Fruit fly (Drosophila melanogaster) whole organism, embryonic: ENCODE data around the gene Cht2.

Source experiments
- BEAF-32 ChIP-seq: fragments of 200-800 bp; sonication (Bioruptor generic); optimal IDR thresholded peaks from 3 replicates; lab custom pipeline; 2017; ENCODE audit warnings: missing biosample characterization, missing genetic modification characterization, mild to moderate bottlenecking, moderate library complexity, missing genetic modification reagents
- CG10462 ChIP-seq: fragments of 200-800 bp; sonication (Bioruptor generic); optimal IDR thresholded peaks from 2 replicates; lab custom pipeline; 2016; ENCODE audit warnings: missing biosample characterization, missing genetic modification characterization
- CG12219 ChIP-seq: fragments of 200-800 bp; sonication (Bioruptor generic); optimal IDR thresholded peaks from 3 replicates; lab custom pipeline; 2018; ENCODE audit warnings: missing biosample characterization, mild to moderate bottlenecking, missing genetic modification characterization
- CG12236 ChIP-seq: fragments of 200-800 bp; sonication (Bioruptor generic); optimal IDR thresholded peaks from 2 replicates; lab custom pipeline; 2016; ENCODE audit warnings: missing biosample characterization, missing genetic modification characterization
- CG15479 ChIP-seq: fragments of 200-800 bp; sonication (Bioruptor generic); optimal IDR thresholded peaks from 3 replicates; lab custom pipeline; 2019; ENCODE audit warnings: missing biosample characterization, mild to moderate bottlenecking, missing genetic modification characterization, moderate library complexity
- CG15601 ChIP-seq: fragments of 200-800 bp; sonication (Bioruptor generic); optimal IDR thresholded peaks from 3 replicates; lab custom pipeline; 2019; ENCODE audit warnings: missing biosample characterization, mild to moderate bottlenecking, missing genetic modification characterization, moderate library complexity
- CG16863 ChIP-seq: fragments of 200-800 bp; sonication (Bioruptor generic); optimal IDR thresholded peaks from 3 replicates; lab custom pipeline; 2016; ENCODE audit warnings: missing biosample characterization, missing genetic modification characterization
- CG17328 ChIP-seq: fragments of 200-800 bp; sonication (Bioruptor generic); IDR thresholded peaks from 2 replicates; pipeline ENCODE4 v1.3.6; 2022; ENCODE audit warnings: missing biosample characterization, missing genetic modification characterization
- CG18011 ChIP-seq: fragments of 200-800 bp; sonication (Bioruptor generic); optimal IDR thresholded peaks from 2 replicates; lab custom pipeline; 2017; ENCODE audit warnings: missing biosample characterization, missing genetic modification characterization, mild to moderate bottlenecking, moderate library complexity, missing genotype
- CG2120 ChIP-seq: fragments of 200-800 bp; sonication (Bioruptor generic); optimal IDR thresholded peaks from 3 replicates; lab custom pipeline; 2016; ENCODE audit warnings: missing biosample characterization, missing genetic modification characterization
- CG2712 ChIP-seq: fragments of 200-800 bp; optimal IDR thresholded peaks from 3 replicates; lab custom pipeline; 2019; ENCODE audit warnings: missing biosample characterization, mild to moderate bottlenecking, missing genetic modification characterization, moderate library complexity
- CG3726 ChIP-seq: fragments of 200-800 bp; sonication (Bioruptor generic); IDR thresholded peaks from 3 replicates; pipeline ENCODE4, ENCODE4 v1.3.6; 2022; ENCODE audit warnings: missing biosample characterization, missing genetic modification characterization
- CG3995 ChIP-seq: fragments of 200-800 bp; sonication (Bioruptor generic); optimal IDR thresholded peaks from 3 replicates; lab custom pipeline; 2016; ENCODE audit warnings: missing biosample characterization, missing genetic modification characterization
- CG42726 ChIP-seq: fragments of 200-800 bp; sonication (Bioruptor generic); IDR thresholded peaks from 2 replicates; pipeline ENCODE4 v1.3.6; 2022; ENCODE audit warnings: missing biosample characterization, missing genetic modification characterization; ENCODE audit not compliant: partially characterized antibody
- CG43689 ChIP-seq: fragments of 200-800 bp; sonication (Bioruptor generic); IDR thresholded peaks from 2 replicates; pipeline ENCODE4 v1.3.6; 2022; ENCODE audit warnings: missing biosample characterization, missing genetic modification characterization
- CG5245 ChIP-seq: fragments of 200-800 bp; sonication (Bioruptor generic); optimal IDR thresholded peaks from 3 replicates; lab custom pipeline; 2016; ENCODE audit warnings: missing biosample characterization, missing genetic modification characterization
- CG6272 ChIP-seq: fragments of 200-800 bp; sonication (Bioruptor generic); IDR thresholded peaks from 2 replicates; pipeline ENCODE4 v1.3.6; 2022; ENCODE audit warnings: missing biosample characterization, missing genetic modification characterization
- CG7928 ChIP-seq: fragments of 200-800 bp; sonication (Bioruptor generic); optimal IDR thresholded peaks from 2 replicates; lab custom pipeline; 2017; ENCODE audit warnings: missing biosample characterization, mild to moderate bottlenecking, missing genetic modification characterization
- D19A ChIP-seq: fragments of 200-800 bp; optimal IDR thresholded peaks from 3 replicates; lab custom pipeline; 2019; ENCODE audit warnings: missing biosample characterization, mild to moderate bottlenecking, missing genetic modification characterization, moderate library complexity
- Dad ChIP-seq: fragments of 200-800 bp; sonication (Bioruptor generic); optimal IDR thresholded peaks from 3 replicates; lab custom pipeline; 2016; ENCODE audit warnings: missing biosample characterization, missing genetic modification characterization
- Deaf1 ChIP-seq: fragments of 200-800 bp; optimal IDR thresholded peaks from 3 replicates; lab custom pipeline; 2019; ENCODE audit warnings: missing biosample characterization, mild to moderate bottlenecking, missing genetic modification characterization, moderate library complexity
- Ets97D ChIP-seq: fragments of 200-800 bp; sonication (Bioruptor generic); optimal IDR thresholded peaks from 3 replicates; lab custom pipeline; 2016; ENCODE audit warnings: missing biosample characterization, missing genetic modification characterization
- Gsc ChIP-seq: fragments of 200-800 bp; sonication (Bioruptor generic); IDR thresholded peaks from 2 replicates; pipeline ENCODE4 v1.3.6; 2022; ENCODE audit warnings: missing biosample characterization, missing genetic modification characterization
- Gug ChIP-seq: fragments of 200-800 bp; sonication (Bioruptor generic); IDR thresholded peaks from 4 replicates; pipeline ENCODE4 v1.3.6; 2022; ENCODE audit warnings: missing biosample characterization, missing genetic modification characterization
- HLH3B ChIP-seq: fragments of 200-800 bp; sonication (Bioruptor generic); IDR thresholded peaks from 2 replicates; pipeline ENCODE4 v1.3.6; 2022; ENCODE audit warnings: missing biosample characterization, missing genetic modification characterization
- HLHmδ ChIP-seq: fragments of 200-800 bp; sonication (Bioruptor generic); optimal IDR thresholded peaks from 2 replicates; lab custom pipeline; 2018; ENCODE audit warnings: missing biosample characterization, mild to moderate bottlenecking, missing genetic modification characterization, moderate library complexity
- HmgD ChIP-seq: fragments of 200-800 bp; sonication (Bioruptor generic); optimal IDR thresholded peaks from 3 replicates; lab custom pipeline; 2016; ENCODE audit warnings: missing biosample characterization, missing genetic modification characterization
- NK7.1 ChIP-seq: fragments of 200-800 bp; sonication (Bioruptor generic); optimal IDR thresholded peaks from 3 replicates; lab custom pipeline; 2016; ENCODE audit warnings: missing biosample characterization, missing genetic modification characterization
- Opbp ChIP-seq: fragments of 200-800 bp; sonication (Bioruptor generic); IDR thresholded peaks from 3 replicates; pipeline ENCODE4 v1.3.6; 2022; ENCODE audit warnings: missing biosample characterization, missing genetic modification characterization; ENCODE audit not compliant: partially characterized antibody
- Rx ChIP-seq: fragments of 200-800 bp; sonication (Bioruptor generic); IDR thresholded peaks from 2 replicates; pipeline ENCODE4 v1.3.6; 2022; ENCODE audit warnings: missing biosample characterization, missing genetic modification characterization
- Sry-β ChIP-seq: fragments of 200-800 bp; sonication (Bioruptor generic); optimal IDR thresholded peaks from 2 replicates; lab custom pipeline; 2018; ENCODE audit warnings: missing biosample characterization, mild to moderate bottlenecking, missing genetic modification characterization, moderate library complexity
- ara ChIP-seq: fragments of 200-800 bp; sonication (Bioruptor generic); IDR thresholded peaks from 2 replicates; pipeline ENCODE4 v1.3.6; 2022; ENCODE audit warnings: missing biosample characterization, missing genetic modification characterization
- bbx ChIP-seq: fragments of 200-800 bp; sonication (Bioruptor generic); IDR thresholded peaks from 2 replicates; pipeline ENCODE4 v1.3.6; 2022; ENCODE audit warnings: missing biosample characterization, missing genetic modification characterization; ENCODE audit not compliant: partially characterized antibody
- bowl ChIP-seq: fragments of 200-800 bp; sonication (Bioruptor generic); IDR thresholded peaks from 2 replicates; pipeline ENCODE4 v1.3.6; 2022; ENCODE audit warnings: missing biosample characterization, missing genetic modification characterization
- da ChIP-seq: fragments of 200-800 bp; sonication (Bioruptor generic); optimal IDR thresholded peaks from 2 replicates; lab custom pipeline; 2016; ENCODE audit warnings: missing biosample characterization, missing genetic modification characterization
- dm ChIP-seq: fragments of 200-800 bp; sonication (Bioruptor generic); optimal IDR thresholded peaks from 3 replicates; lab custom pipeline; 2016; ENCODE audit warnings: missing biosample characterization, missing genetic modification characterization
- gcm2 ChIP-seq: fragments of 200-800 bp; sonication (Bioruptor generic); optimal IDR thresholded peaks from 2 replicates; lab custom pipeline; 2016; ENCODE audit warnings: missing biosample characterization, missing genetic modification characterization
- her ChIP-seq: fragments of 200-800 bp; sonication (Bioruptor generic); optimal IDR thresholded peaks from 2 replicates; lab custom pipeline; 2016; ENCODE audit warnings: missing biosample characterization, missing genetic modification characterization
- jumu ChIP-seq: fragments of 200-800 bp; sonication (Bioruptor generic); optimal IDR thresholded peaks from 3 replicates; lab custom pipeline; 2016; ENCODE audit warnings: missing biosample characterization, missing genetic modification characterization
- mirr ChIP-seq: fragments of 200-800 bp; sonication (Bioruptor generic); optimal IDR thresholded peaks from 3 replicates; lab custom pipeline; 2018; ENCODE audit warnings: missing biosample characterization, mild to moderate bottlenecking, missing genetic modification characterization
- mld ChIP-seq: fragments of 200-800 bp; sonication (Bioruptor generic); IDR thresholded peaks from 3 replicates; pipeline ENCODE4 v1.3.6; 2022; ENCODE audit warnings: missing biosample characterization, missing genetic modification characterization; ENCODE audit not compliant: partially characterized antibody
- nerfin-2 ChIP-seq: fragments of 200-800 bp; sonication (Bioruptor generic); IDR thresholded peaks from 2 replicates; pipeline ENCODE4 v1.3.6; 2022; ENCODE audit warnings: missing biosample characterization, missing genetic modification characterization; ENCODE audit not compliant: partially characterized antibody
- odd ChIP-seq: fragments of 200-800 bp; sonication (Bioruptor generic); optimal IDR thresholded peaks from 2 replicates; lab custom pipeline; 2017; ENCODE audit warnings: missing biosample characterization, mild to moderate bottlenecking, missing genetic modification characterization
- pb ChIP-seq: fragments of 200-800 bp; sonication (Bioruptor generic); optimal IDR thresholded peaks from 3 replicates; lab custom pipeline; 2016; ENCODE audit warnings: missing biosample characterization, missing genetic modification characterization
- ro ChIP-seq: fragments of 200-800 bp; sonication (Bioruptor generic); IDR thresholded peaks from 2 replicates; pipeline ENCODE4 v1.3.6; 2022; ENCODE audit warnings: missing biosample characterization, missing genetic modification characterization
- sens-2 ChIP-seq: fragments of 200-800 bp; sonication (Bioruptor generic); IDR thresholded peaks from 2 replicates; pipeline ENCODE4 v1.3.6; 2022; ENCODE audit warnings: missing biosample characterization, missing genetic modification characterization
- stc ChIP-seq: fragments of 200-800 bp; sonication (Bioruptor generic); IDR thresholded peaks from 2 replicates; pipeline ENCODE4 v1.3.6; 2022; ENCODE audit warnings: missing biosample characterization, missing genetic modification characterization
- sug ChIP-seq: fragments of 200-800 bp; optimal IDR thresholded peaks from 2 replicates; lab custom pipeline; 2019; ENCODE audit warnings: missing biosample characterization, mild to moderate bottlenecking, missing genetic modification characterization, moderate library complexity
- trem ChIP-seq: fragments of 200-800 bp; optimal IDR thresholded peaks from 3 replicates; lab custom pipeline; 2019; ENCODE audit warnings: missing biosample characterization, mild to moderate bottlenecking, missing genetic modification characterization, moderate library complexity
- wor ChIP-seq: fragments of 200-800 bp; sonication (Bioruptor generic); IDR thresholded peaks from 2 replicates; pipeline ENCODE4 v1.3.6; 2022; ENCODE audit warnings: missing biosample characterization, missing genetic modification characterization
- z ChIP-seq: fragments of 200-800 bp; sonication (Bioruptor generic); IDR thresholded peaks from 3 replicates; pipeline ENCODE4 v1.3.6; 2022; ENCODE audit warnings: missing biosample characterization, missing genetic modification characterization

Cht2 gene

dm6 chr3L:1746338-1747199, 9.2 kb downstream of the Cht2 start, which contains the start of gene CG13921 (continued):
- TF ChIP-seq Opbp (GFP tag; lab: Robert Waterston, UW) (peak; percentile 62; the same call in 1 of the 3 replicates), her (GFP tag; lab: Kevin White, UChicago) (peak; percentile 97), CG2712 (tag; lab: Kevin White, UChicago) (peak; percentile 100), bbx (no peak), odd (GFP tag; lab: Kevin White, UChicago) (peak; percentile 97), HmgD (GFP tag; lab: Kevin White, UChicago) (peak; percentile 96), CG5245 (GFP tag; lab: Kevin White, UChicago) (peak; percentile 100), CG3995 (GFP tag; lab: Kevin White, UChicago) (peak; percentile 86), jumu (GFP tag; lab: Kevin White, UChicago) (peak; percentile 99), z (GFP tag; lab: Robert Waterston, UW) (peak; percentile 87), Ets97D (peak; percentile 95), Dad (GFP tag; lab: Kevin White, UChicago) (peak; percentile 99), CG42726 (GFP tag; lab: Robert Waterston, UW) (no peak), Deaf1 (tag; lab: Kevin White, UChicago) (peak; percentile 86), CG18011 (GFP tag; lab: Kevin White, UChicago) (peak; percentile 88), CG12219 (GFP tag; lab: Kevin White, UChicago) (peak; percentile 98), CG2120 (GFP tag; lab: Kevin White, UChicago) (peak; percentile 98), CG3726 (GFP tag; lab: Robert Waterston, UW) (peak; percentile 99), Gsc (peak; percentile 89), BEAF-32 (peak; percentile 28), pb (peak; percentile 99), mirr (peak; percentile 89), trem (tag; lab: Kevin White, UChicago) (peak; percentile 97), da (peak; percentile 97), sens-2 (GFP tag; lab: Robert Waterston, UW) (peak; percentile 99), HLHmδ (no peak), mld (GFP tag; lab: Robert Waterston, UW) (no peak), CG17328 (GFP tag; lab: Robert Waterston, UW) (peak; percentile 99), CG15601 (tag; lab: Kevin White, UChicago) (peak; percentile 97), ro (GFP tag; lab: Robert Waterston, UW) (peak; percentile 91), ara (GFP tag; lab: Robert Waterston, UW) (peak; percentile 100), CG43689 (GFP tag; lab: Robert Waterston, UW) (peak; percentile 96), dm (GFP tag; lab: Kevin White, UChicago) (peak; percentile 97)

- TF ChIP-seq bowl (GFP tag; lab: Robert Waterston, UW) (no peak), CG15479 (GFP tag; lab: Kevin White, UChicago) (no peak), stc (GFP tag; lab: Robert Waterston, UW) (no peak), CG6272 (no peak), CG12236 (GFP tag; lab: Kevin White, UChicago) (no peak), mirr (peak; percentile 34), sug (tag; lab: Kevin White, UChicago) (peak; percentile 98), NK7.1 (no peak), HLH3B (GFP tag; lab: Robert Waterston, UW) (no peak), wor (GFP tag; lab: Robert Waterston, UW) (no peak), gcm2 (GFP tag; lab: Kevin White, UChicago) (no peak), CG10462 (GFP tag; lab: Kevin White, UChicago) (no peak), Rx (GFP tag; lab: Robert Waterston, UW) (no peak), Sry-β (no peak), CG16863 (GFP tag; lab: Kevin White, UChicago) (no peak), Gug (no peak), D19A (tag; lab: Kevin White, UChicago) (peak; percentile 63), CG7928 (no peak), nerfin-2 (GFP tag; lab: Robert Waterston, UW) (no peak)
These were observed 10.3 kb downstream of the Cht2 start for dm6 chr3L:1745432-1745831.
